Worm (Caenorhabditis elegans): ENCODE results near the gene rpn-6.2.

DNA sequence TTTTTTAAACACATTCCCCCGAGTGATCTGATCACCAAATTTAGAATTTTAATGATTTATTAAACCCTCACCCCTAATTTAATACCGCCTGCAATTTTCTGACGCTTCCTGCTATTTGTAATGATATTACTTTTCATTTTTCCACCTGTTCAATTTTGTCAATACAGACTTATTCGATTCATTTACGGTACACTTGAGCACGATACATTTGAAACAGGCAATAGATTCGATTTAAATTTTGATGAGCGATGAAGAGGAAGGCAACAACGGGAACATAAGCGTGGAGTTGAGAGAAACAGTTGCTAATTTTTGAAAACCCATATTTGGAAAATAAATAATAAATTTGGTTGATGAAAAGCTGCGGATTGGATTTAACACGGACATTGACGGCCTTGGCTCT is 2.9 kb upstream of the rpn-6.2 start:
- TF ChIP-seq flt-1 (GFP tag; IDR thresholded peaks at IDR 0.05): no peak
- TF ChIP-seq ref-1 (GFP tag; conservative IDR thresholded peaks at IDR 0.05): no peak
- no peak for TF ChIP-seq klf-2 (GFP tag; conservative IDR thresholded peaks at IDR 0.05)
- TF ChIP-seq med-1 (GFP tag; optimal IDR thresholded peaks at IDR 0.05; ENCODE audit: insufficient read depth): no peak
- TF ChIP-seq ztf-29 (GFP tag; IDR thresholded peaks at IDR 0.05): no peak
- no peak for TF ChIP-seq tab-1 (GFP tag; IDR thresholded peaks at IDR 0.05)
- no peak for TF ChIP-seq cog-1 (tag; optimal IDR thresholded peaks at IDR 0.05)
